Fruit fly (Drosophila melanogaster): ENCODE results near the gene hdly.
A peak's percentile ranks its signal among the peaks of the same experiment; 100 is the strongest.

hdly gene

dm6 chr3R:20955932-20956636 lies 42.0 kb downstream of the hdly start:
- TF ChIP-seq Pif1A (GFP tag; optimal IDR thresholded peaks at IDR 0.05) = no peak
- TF ChIP-seq D1 (tag; optimal IDR thresholded peaks at IDR 0.05) = no peak
- no peak for TF ChIP-seq CG8159 (tag; optimal IDR thresholded peaks at IDR 0.05)
- no peak for TF ChIP-seq gl (tag; optimal IDR thresholded peaks at IDR 0.05)
- TF ChIP-seq CG13204 (GFP tag; optimal IDR thresholded peaks at IDR 0.05) = no peak
- no peak for TF ChIP-seq CG4496 (GFP tag; IDR thresholded peaks at IDR 0.05)
- no peak for TF ChIP-seq CG10348 (GFP tag; IDR thresholded peaks at IDR 0.05)
- no peak for TF ChIP-seq CG8301 (tag; optimal IDR thresholded peaks at IDR 0.05)
- TF ChIP-seq Pif1B (GFP tag; optimal IDR thresholded peaks at IDR 0.05) = no peak
- TF ChIP-seq CG34367 (tag; optimal IDR thresholded peaks at IDR 0.05) = no peak
- no peak for TF ChIP-seq fd96Ca (GFP tag; IDR thresholded peaks at IDR 0.05)
- TF ChIP-seq CG12605 (GFP tag; IDR thresholded peaks at IDR 0.05) = no peak
- no peak for TF ChIP-seq rn (GFP tag; IDR thresholded peaks at IDR 0.05)
- no peak for TF ChIP-seq CG17806 (tag; optimal IDR thresholded peaks at IDR 0.05)
- no peak for TF ChIP-seq CG9948 (tag; optimal IDR thresholded peaks at IDR 0.05)
- no peak for TF ChIP-seq CG32121 (GFP tag; IDR thresholded peaks at IDR 0.05)
- TF ChIP-seq Ets98B (GFP tag; IDR thresholded peaks at IDR 0.05) = no peak
- TF ChIP-seq CG15710 (tag; optimal IDR thresholded peaks at IDR 0.05) = no peak

- no peak for TF ChIP-seq CG10348 (GFP tag; IDR thresholded peaks at IDR 0.05)
- peak; percentile 25 for TF ChIP-seq CG34367 (tag; optimal IDR thresholded peaks at IDR 0.05)
- no peak for TF ChIP-seq EcR (GFP tag; optimal IDR thresholded peaks at IDR 0.05)
- no peak for TF ChIP-seq CG12605 (GFP tag; IDR thresholded peaks at IDR 0.05)
- TF ChIP-seq CG4496 (GFP tag; IDR thresholded peaks at IDR 0.05) = peak; percentile 51; the same call in 1 of the 3 replicates
- peak; percentile 49 for TF ChIP-seq fd96Ca (GFP tag; IDR thresholded peaks at IDR 0.05)
- TF ChIP-seq Ets98B (GFP tag; IDR thresholded peaks at IDR 0.05) = peak; percentile 17; the same call in 1 of the 2 replicates
- peak; percentile 84 for TF ChIP-seq CG14655 (GFP tag; optimal IDR thresholded peaks at IDR 0.05)
- peak; percentile 82 for TF ChIP-seq CG8159 (tag; optimal IDR thresholded peaks at IDR 0.05)
- TF ChIP-seq D1 (tag; optimal IDR thresholded peaks at IDR 0.05) = peak; percentile 19
- no peak for TF ChIP-seq CG13204 (GFP tag; optimal IDR thresholded peaks at IDR 0.05)
- TF ChIP-seq CG17806 (tag; optimal IDR thresholded peaks at IDR 0.05) = peak; percentile 55
- TF ChIP-seq rn (GFP tag; IDR thresholded peaks at IDR 0.05) = no peak
- peak; percentile 59 for TF ChIP-seq Pif1A (GFP tag; optimal IDR thresholded peaks at IDR 0.05)
- TF ChIP-seq CG15710 (tag; optimal IDR thresholded peaks at IDR 0.05) = peak; percentile 57
- no peak for TF ChIP-seq gl (tag; optimal IDR thresholded peaks at IDR 0.05)
- TF ChIP-seq Snoo (tag; optimal IDR thresholded peaks at IDR 0.05) = peak; percentile 71
- peak; percentile 51 for TF ChIP-seq Pif1B (GFP tag; optimal IDR thresholded peaks at IDR 0.05)
- peak; percentile 67 for TF ChIP-seq CG32121 (GFP tag; IDR thresholded peaks at IDR 0.05)
- TF ChIP-seq CG8301 (tag; optimal IDR thresholded peaks at IDR 0.05) = peak; percentile 71
- TF ChIP-seq CG9948 (tag; optimal IDR thresholded peaks at IDR 0.05) = peak; percentile 60
Measured at dm6 chr3R:20956875-20957874, 43.1 kb downstream of the hdly start.

dm6 chr3R:20958599-20959150 lies 44.6 kb downstream of the hdly start:
- TF ChIP-seq EcR (GFP tag; optimal IDR thresholded peaks at IDR 0.05) (no peak), rn (GFP tag; IDR thresholded peaks at IDR 0.05) (no peak), Pif1B (GFP tag; optimal IDR thresholded peaks at IDR 0.05) (no peak), CG10348 (GFP tag; IDR thresholded peaks at IDR 0.05) (no peak), CG17806 (tag; optimal IDR thresholded peaks at IDR 0.05) (no peak)

dm6 chr3R:20960881-20961518 lies 46.9 kb downstream of the hdly start:
- TF ChIP-seq Pif1B (GFP tag; optimal IDR thresholded peaks at IDR 0.05) (no peak), CG10348 (GFP tag; IDR thresholded peaks at IDR 0.05) (no peak), CG17806 (tag; optimal IDR thresholded peaks at IDR 0.05) (no peak), Ets98B (GFP tag; IDR thresholded peaks at IDR 0.05) (no peak), D1 (tag; optimal IDR thresholded peaks at IDR 0.05) (no peak), CG8159 (tag; optimal IDR thresholded peaks at IDR 0.05) (no peak), CG14655 (GFP tag; optimal IDR thresholded peaks at IDR 0.05) (no peak), CG32121 (GFP tag; IDR thresholded peaks at IDR 0.05) (no peak), Snoo (tag; optimal IDR thresholded peaks at IDR 0.05) (no peak), rn (GFP tag; IDR thresholded peaks at IDR 0.05) (no peak), CG13204 (GFP tag; optimal IDR thresholded peaks at IDR 0.05) (no peak), gl (tag; optimal IDR thresholded peaks at IDR 0.05) (no peak), Pif1A (GFP tag; optimal IDR thresholded peaks at IDR 0.05) (no peak), CG9948 (tag; optimal IDR thresholded peaks at IDR 0.05) (no peak), fd96Ca (GFP tag; IDR thresholded peaks at IDR 0.05) (no peak), CG8301 (tag; optimal IDR thresholded peaks at IDR 0.05) (no peak), EcR (GFP tag; optimal IDR thresholded peaks at IDR 0.05) (no peak), CG4496 (GFP tag; IDR thresholded peaks at IDR 0.05) (no peak), CG12605 (GFP tag; IDR thresholded peaks at IDR 0.05) (no peak)

Measured in whole organism, pupa.